Worm (Caenorhabditis elegans): Measurements from ENCODE around the gene ncx-1.

DNA sequence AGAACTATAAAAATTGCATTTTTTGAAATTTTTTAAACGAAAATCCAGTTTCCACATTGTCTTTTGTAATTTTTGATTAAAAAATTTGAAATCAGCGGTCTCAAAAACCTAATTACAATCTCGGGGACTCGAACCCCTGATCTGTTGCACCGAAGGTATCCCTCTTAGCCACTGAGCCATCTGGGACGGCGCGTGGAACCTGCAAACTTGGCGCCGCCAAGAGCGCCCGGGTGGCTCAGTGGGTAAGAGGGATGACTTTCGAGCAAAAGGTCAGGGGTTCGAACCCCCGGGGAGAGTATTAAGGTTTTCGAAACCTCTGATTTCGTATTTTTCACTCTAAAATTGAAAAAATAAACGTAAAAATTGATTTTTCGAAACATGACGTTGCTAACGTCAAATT, 2.5 kb upstream of the ncx-1 start:
- TF ChIP-seq unc-62 (GFP tag; optimal IDR thresholded peaks at IDR 0.05) (no peak), tbx-9 (tag; optimal IDR thresholded peaks at IDR 0.05; ENCODE audit: borderline replicate concordance) (no peak)
